Worm (Caenorhabditis elegans) whole organism, L2 larva: Measurements from ENCODE around the gene ifet-1.
"Not testable (repeated sequence)": the region's sequence is repeated elsewhere in the genome, so short reads cannot be mapped to it uniquely, and the experiment has no call there.

Source experiments
- Y55F3AM.14 ChIP-seq: fragments of 200-800 bp; sonication (Bioruptor generic); optimal IDR thresholded peaks from 2 replicates; lab custom pipeline; 2018; ENCODE audit warnings: mild to moderate bottlenecking, missing genetic modification characterization, missing compliant biosample characterization
- ama-1 ChIP-seq: fragments of 150-350 bp; optimal IDR thresholded peaks from 2 replicates; lab custom pipeline; 2018; ENCODE audit warnings: inconsistent platforms
- crh-2 ChIP-seq: sonication (generic microtip); optimal IDR thresholded peaks from 2 replicates; lab custom pipeline; 2017; ENCODE audit warnings: missing biosample characterization, missing genetic modification characterization
- fos-1 ChIP-seq: fragments of 150-350 bp; optimal IDR thresholded peaks from 2 replicates; lab custom pipeline; 2014; ENCODE audit warnings: missing biosample characterization, missing genetic modification characterization
- lin-11 ChIP-seq: fragments of 150-350 bp; sonication (generic microtip); optimal IDR thresholded peaks from 2 replicates; lab custom pipeline; 2014; ENCODE audit warnings: missing biosample characterization, missing genetic modification characterization, inconsistent platforms, mixed read lengths
- lin-13 ChIP-seq: fragments of 150-350 bp; optimal IDR thresholded peaks from 2 replicates; lab custom pipeline; 2014; ENCODE audit warnings: missing biosample characterization, missing genetic modification reagents, missing genetic modification characterization
- lsy-2 ChIP-seq, 2 experiments: fragments of 150-350 bp in 1 of 2; sonication (generic microtip) in 1 of 2; optimal IDR thresholded peaks; 2 replicates each; lab custom pipeline; 2014 to 2017; ENCODE audit warnings: missing biosample characterization in 2 of 2, missing genetic modification characterization in 2 of 2
- nhr-129 ChIP-seq: fragments of 150-350 bp; optimal IDR thresholded peaks from 2 replicates; lab custom pipeline; 2014; ENCODE audit warnings: missing biosample characterization, missing genetic modification characterization
- nhr-21 ChIP-seq: fragments of 150-350 bp; optimal IDR thresholded peaks from 2 replicates; lab custom pipeline; 2014; ENCODE audit warnings: missing biosample characterization, missing genetic modification characterization
- sma-9 ChIP-seq, 2 experiments: fragments of 150-350 bp in 1 of 2; sonication (generic microtip) in 1 of 2; optimal IDR thresholded peaks; 2 replicates each; lab custom pipeline; 2014 to 2016; ENCODE audit warnings: missing genetic modification characterization in 2 of 2, mild to moderate bottlenecking in 1 of 2, missing biosample characterization in 1 of 2, missing compliant biosample characterization in 1 of 2, missing genetic modification reagents in 1 of 2, moderate library complexity in 1 of 2
- snpc-4 ChIP-seq: fragments of 150-350 bp; optimal IDR thresholded peaks from 2 replicates; lab custom pipeline; 2014; ENCODE audit warnings: missing biosample characterization, missing genetic modification characterization
- unc-55 ChIP-seq: fragments of 150-350 bp; sonication (generic microtip); optimal IDR thresholded peaks from 3 replicates; lab custom pipeline; 2014; ENCODE audit warnings: missing biosample characterization, missing genetic modification reagents, missing genetic modification characterization
- unc-62 ChIP-seq: fragments of 150-350 bp; optimal IDR thresholded peaks from 2 replicates; lab custom pipeline; 2014; ENCODE audit warnings: missing biosample characterization, missing genetic modification reagents, missing genetic modification characterization
- zag-1 ChIP-seq: fragments of 150-350 bp; optimal IDR thresholded peaks from 2 replicates; lab custom pipeline; 2014; ENCODE audit warnings: missing biosample characterization, missing genetic modification characterization
- ztf-1 ChIP-seq: fragments of 200-800 bp; sonication (Bioruptor generic); conservative IDR thresholded peaks from 2 replicates; pipeline ENCODE4 v1.3.6; 2022; ENCODE audit warnings: missing genetic modification characterization, missing compliant biosample characterization

Gene ifet-1

DNA sequence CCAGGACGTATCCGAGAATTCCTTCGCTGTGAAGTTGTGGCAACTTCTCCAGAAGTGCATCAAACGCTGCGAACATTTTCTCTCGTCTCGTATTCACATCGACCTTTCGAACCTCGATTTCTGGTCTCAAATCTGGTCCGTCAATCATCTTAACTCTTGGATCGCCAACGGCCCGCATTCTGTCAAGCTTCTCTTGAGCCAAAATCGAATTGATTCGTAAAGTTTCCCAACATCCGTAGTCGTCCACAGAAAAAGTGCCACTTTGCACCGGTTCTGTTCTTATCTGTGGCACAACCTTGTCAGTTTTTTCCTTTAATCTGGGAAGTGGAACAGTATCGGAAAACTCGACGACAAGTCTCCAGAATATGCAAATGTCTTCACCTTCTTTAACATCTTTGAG lies 39.7 kb downstream of the ifet-1 start:
- TF ChIP-seq crh-2 (tag; lab: Kevin White, UChicago), result no peak
- TF ChIP-seq nhr-129 (tag; lab: Kevin White, UChicago), result no peak
- no peak for TF ChIP-seq ama-1 (lab: Kevin White, UChicago)

ce11 chrIII:4434294-4434781 lies 40.6 kb downstream of the ifet-1 start, which contains the start of gene C28A5.1:
Gene C28A5.1, minus strand, starts transcription at chrIII:4434344.
- TF ChIP-seq ztf-1, result no peak

DNA sequence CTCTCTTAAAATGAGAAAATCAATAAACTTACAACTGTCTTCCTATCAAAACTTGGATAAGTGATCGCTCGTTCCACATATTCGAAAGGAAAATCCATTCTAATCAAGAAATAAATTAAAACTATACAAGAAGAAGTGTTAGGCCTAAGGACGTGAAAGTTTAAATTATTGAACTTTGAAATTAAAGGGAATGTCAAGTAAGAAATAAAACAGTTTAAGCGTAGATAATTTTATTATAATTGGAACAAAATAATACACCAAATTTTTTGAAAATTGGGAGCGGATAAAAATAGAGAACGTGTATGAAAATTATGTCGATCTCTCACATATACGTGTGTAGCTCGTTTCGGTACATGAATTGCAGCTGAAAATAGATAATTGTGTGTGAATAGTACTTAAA lies 45.5 kb downstream of the ifet-1 start, which contains the start of gene C28A5.6:
C28A5.6 (minus strand) TSS at position 101 of the 400 bp plus-strand sequence.
- TF ChIP-seq lin-11 (tag; lab: Kevin White, UChicago) (no peak), nhr-21 (tag; lab: Kevin White, UChicago) (no peak)

ce11 chrIII:4428797-4429196 lies 46.2 kb downstream of the ifet-1 start:
- TF ChIP-seq unc-55 (GFP tag; lab: Kevin White, UChicago) (peak; percentile 11), Y55F3AM.14 (GFP tag; lab: Kevin White, UChicago) (no peak), zag-1 (tag; lab: Kevin White, UChicago) (no peak), fos-1 (no peak), nhr-129 (tag; lab: Kevin White, UChicago) (peak; percentile 14), unc-62 (GFP tag; lab: Kevin White, UChicago) (no peak), lin-13 (GFP tag; lab: Kevin White, UChicago) (no peak)

- TF ChIP-seq snpc-4 (tag; lab: Kevin White, UChicago) (peak; percentile 95), lsy-2 (tag; optimal IDR thresholded peaks at IDR 0.05; lab: Kevin White, UChicago) (peak; percentile 37 to 44), sma-9 (GFP tag; optimal IDR thresholded peaks at IDR 0.05; lab: Kevin White, UChicago) (peak; percentile 13)
- TF ChIP-seq sma-9 (tag; optimal IDR thresholded peaks at IDR 0.05; lab: Kevin White, UChicago), result not testable (repeated sequence)
These were observed 48.2 kb downstream of the ifet-1 start for ce11 chrIII:4426711-4427218.
